Fruit fly (Drosophila melanogaster) whole organism, adult: ENCODE results near the gene CG5151.

ENCODE experiments used
- CG11617 ChIP-seq: fragments of 200-800 bp; sonication (Bioruptor generic); optimal IDR thresholded peaks from 2 replicates; lab custom pipeline; 2017; ENCODE audit warnings: mild to moderate bottlenecking, missing biosample characterization, missing genetic modification reagents, missing genetic modification characterization
- CG12768 ChIP-seq: fragments of 200-800 bp; sonication (Bioruptor generic); optimal IDR thresholded peaks from 2 replicates; lab custom pipeline; 2017; ENCODE audit warnings: missing biosample characterization, missing genetic modification characterization, mild to moderate bottlenecking, moderate library complexity, missing genetic modification reagents
- CG14711 ChIP-seq: fragments of 200-800 bp; sonication (Bioruptor generic); optimal IDR thresholded peaks from 2 replicates; lab custom pipeline; 2018; ENCODE audit warnings: missing biosample characterization, mild to moderate bottlenecking, missing genetic modification characterization, moderate library complexity
- CG1620 ChIP-seq: fragments of 200-800 bp; sonication (Bioruptor generic); optimal IDR thresholded peaks from 2 replicates; lab custom pipeline; 2016; ENCODE audit warnings: missing biosample characterization, missing genetic modification characterization
- CG33017 ChIP-seq: fragments of 200-800 bp; sonication (Bioruptor generic); optimal IDR thresholded peaks from 2 replicates; lab custom pipeline; 2018; ENCODE audit warnings: missing biosample characterization, mild to moderate bottlenecking, missing genetic modification characterization, moderate library complexity
- CG5204 ChIP-seq: fragments of 200-800 bp; sonication (Bioruptor generic); optimal IDR thresholded peaks from 2 replicates; lab custom pipeline; 2016; ENCODE audit warnings: missing biosample characterization, missing genetic modification characterization
- CG7045 ChIP-seq: fragments of 200-800 bp; sonication (Bioruptor generic); optimal IDR thresholded peaks from 2 replicates; lab custom pipeline; 2017; ENCODE audit warnings: missing biosample characterization, mild to moderate bottlenecking, missing genetic modification characterization
- CG7101 ChIP-seq: fragments of 200-800 bp; sonication (Bioruptor generic); optimal IDR thresholded peaks from 2 replicates; lab custom pipeline; 2018; ENCODE audit warnings: missing biosample characterization, mild to moderate bottlenecking, missing genetic modification characterization, moderate library complexity
- Clk ChIP-seq: fragments of 200-800 bp; sonication (Bioruptor generic); optimal IDR thresholded peaks from 2 replicates; lab custom pipeline; 2017; ENCODE audit warnings: missing biosample characterization, missing genetic modification characterization
- Crg-1 ChIP-seq: fragments of 200-800 bp; sonication (Bioruptor generic); optimal IDR thresholded peaks from 2 replicates; lab custom pipeline; 2016; ENCODE audit warnings: missing biosample characterization, missing genetic modification characterization
- Hr96 ChIP-seq: fragments of 200-800 bp; sonication (Bioruptor generic); optimal IDR thresholded peaks from 2 replicates; lab custom pipeline; 2016; ENCODE audit warnings: missing biosample characterization, missing genetic modification characterization
- Mnt ChIP-seq: fragments of 200-800 bp; sonication (Bioruptor generic); optimal IDR thresholded peaks from 2 replicates; lab custom pipeline; 2016; ENCODE audit warnings: missing biosample characterization, mild to moderate bottlenecking, missing genetic modification characterization
- bab1 ChIP-seq: fragments of 200-800 bp; sonication (Bioruptor generic); optimal IDR thresholded peaks from 3 replicates; lab custom pipeline; 2019; ENCODE audit warnings: missing biosample characterization, mild to moderate bottlenecking, missing genetic modification characterization, moderate library complexity
- cic ChIP-seq: fragments of 200-800 bp; sonication (Bioruptor generic); optimal IDR thresholded peaks from 2 replicates; lab custom pipeline; 2017; ENCODE audit warnings: missing biosample characterization, mild to moderate bottlenecking, missing genetic modification characterization, moderate library complexity
- cnc ChIP-seq, 2 experiments: fragments of >200 bp; optimal IDR thresholded peaks; 2 replicates each; lab custom pipeline; 2017
- kay ChIP-seq: fragments of 200-800 bp; sonication (Bioruptor generic); peaks from one replicate; lab custom pipeline; 2016; ENCODE audit warnings: missing biosample characterization, missing genetic modification characterization, borderline replicate concordance
- ovo ChIP-seq: fragments of 200-800 bp; sonication (Bioruptor generic); optimal IDR thresholded peaks from 2 replicates; lab custom pipeline; 2016; ENCODE audit warnings: missing biosample characterization, missing genetic modification characterization
- pad ChIP-seq: fragments of 200-800 bp; sonication (Bioruptor generic); optimal IDR thresholded peaks from 3 replicates; lab custom pipeline; 2017; ENCODE audit warnings: missing biosample characterization, missing genetic modification characterization, mild to moderate bottlenecking, moderate library complexity, missing genetic modification reagents
- tj ChIP-seq: fragments of 200-800 bp; sonication (Bioruptor generic); optimal IDR thresholded peaks from 3 replicates; lab custom pipeline; 2017; ENCODE audit warnings: missing biosample characterization, mild to moderate bottlenecking, missing genetic modification characterization, moderate library complexity
- toe ChIP-seq: fragments of 200-800 bp; sonication (Bioruptor generic); optimal IDR thresholded peaks from 2 replicates; lab custom pipeline; 2016; ENCODE audit warnings: missing biosample characterization, missing genetic modification characterization

The CG5151 gene

DNA sequence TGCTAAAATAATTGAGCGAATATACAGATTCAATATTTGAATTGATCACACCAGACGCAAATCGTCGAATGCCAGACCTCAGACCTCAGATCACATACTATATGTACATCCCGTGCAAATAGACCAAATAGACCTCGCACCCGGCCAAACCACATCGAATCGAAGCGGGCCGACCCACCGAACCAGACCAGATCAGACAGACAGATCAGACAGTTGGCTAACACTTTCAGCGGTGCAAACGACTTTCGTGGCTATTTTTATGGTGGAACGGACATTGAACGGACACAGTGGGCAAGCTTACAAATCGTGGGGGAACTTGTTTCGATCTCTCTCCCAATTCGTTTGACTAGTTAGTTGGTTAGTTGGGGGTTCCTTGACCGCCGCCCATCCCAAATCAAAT is 12.8 kb downstream of the CG5151 start:
- TF ChIP-seq kay (GFP tag; lab: Kevin White, UChicago) (no peak), cic (GFP tag; lab: Kevin White, UChicago) (no peak), cnc (optimal IDR thresholded peaks at IDR 0.05; lab: Kevin White, UChicago) (no peak), Mnt (no peak), CG1620 (GFP tag; lab: Kevin White, UChicago) (no peak), tj (GFP tag; lab: Kevin White, UChicago) (no peak), CG7101 (tag; lab: Kevin White, UChicago) (no peak), CG5204 (GFP tag; lab: Kevin White, UChicago) (no peak)

DNA sequence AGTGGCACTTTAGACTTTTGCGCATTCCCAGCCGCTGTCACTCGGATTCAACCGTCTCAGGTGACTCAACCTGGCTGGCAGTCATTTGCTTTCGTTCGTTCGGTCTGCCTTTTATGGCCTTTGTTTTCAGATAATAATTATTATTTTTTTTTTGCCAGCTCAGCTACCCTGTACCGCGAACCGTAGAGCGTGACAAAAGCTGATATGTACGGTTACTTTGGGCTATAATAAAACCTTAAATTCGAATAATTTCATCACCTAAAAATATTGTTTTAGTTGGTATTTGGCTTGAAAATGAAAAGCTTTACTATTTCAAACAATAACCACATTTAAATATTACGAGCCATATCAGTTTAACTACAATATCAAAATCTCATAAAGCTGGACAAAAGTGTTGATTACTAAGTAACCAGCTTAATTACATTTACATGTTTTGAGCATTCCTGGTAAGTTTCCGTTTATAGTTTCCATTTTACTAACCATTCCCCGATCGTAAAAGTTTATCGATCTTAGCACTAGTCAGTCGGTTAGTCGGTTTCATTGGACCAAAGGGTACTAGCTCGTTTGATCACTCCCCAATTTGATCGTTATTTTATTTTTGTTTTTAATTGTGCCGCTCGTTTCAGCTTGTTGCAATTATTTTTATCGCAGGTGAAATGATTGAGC is 13.5 kb downstream of the CG5151 start:
- TF ChIP-seq CG7045 (GFP tag; lab: Kevin White, UChicago) = no peak
- TF ChIP-seq CG33017 (tag; lab: Kevin White, UChicago) = no peak
- TF ChIP-seq ovo (GFP tag; lab: Kevin White, UChicago) = no peak
- peak; percentile 0 for TF ChIP-seq Hr96 (GFP tag; lab: Kevin White, UChicago)
- TF ChIP-seq CG11617 = no peak
- no peak for TF ChIP-seq pad (GFP tag; lab: Kevin White, UChicago)
- peak; percentile 16 for TF ChIP-seq CG5204 (GFP tag; lab: Kevin White, UChicago)
- no peak for TF ChIP-seq cic (GFP tag; lab: Kevin White, UChicago)
- peak; percentile 35 for TF ChIP-seq toe (GFP tag; lab: Kevin White, UChicago)
- TF ChIP-seq Crg-1 (GFP tag; lab: Kevin White, UChicago) = no peak
- no peak for TF ChIP-seq Clk (GFP tag; lab: Kevin White, UChicago)
- peak; percentile 16 for TF ChIP-seq CG12768 (GFP tag; lab: Kevin White, UChicago)
- TF ChIP-seq tj (GFP tag; lab: Kevin White, UChicago) = peak; percentile 73
- TF ChIP-seq Mnt = no peak
- no peak for TF ChIP-seq cnc (optimal IDR thresholded peaks at IDR 0.05; lab: Kevin White, UChicago)
- no peak for TF ChIP-seq bab1
- no peak for TF ChIP-seq CG7101 (tag; lab: Kevin White, UChicago)
- TF ChIP-seq CG1620 (GFP tag; lab: Kevin White, UChicago) = no peak
- no peak for TF ChIP-seq CG14711 (tag; lab: Kevin White, UChicago)
- TF ChIP-seq kay (GFP tag; lab: Kevin White, UChicago) = peak; percentile 98

dm6 chr3L:16150161-16150538 is 14.4 kb downstream of the CG5151 start:
- peak; percentile 85 for TF ChIP-seq kay (GFP tag; lab: Kevin White, UChicago)
- peak; percentile 42 for TF ChIP-seq cic (GFP tag; lab: Kevin White, UChicago)
- TF ChIP-seq CG11617 = no peak
- peak in 1 of 2 experiments; percentile 6 for TF ChIP-seq cnc (optimal IDR thresholded peaks at IDR 0.05; lab: Kevin White, UChicago)
- TF ChIP-seq toe (GFP tag; lab: Kevin White, UChicago) = peak; percentile 21
- no peak for TF ChIP-seq pad (GFP tag; lab: Kevin White, UChicago)

dm6 chr3L:16149418-16150160 is 14.9 kb downstream of the CG5151 start:
- TF ChIP-seq cnc (optimal IDR thresholded peaks at IDR 0.05; lab: Kevin White, UChicago) (no peak), CG7045 (GFP tag; lab: Kevin White, UChicago) (peak; percentile 25), CG7101 (tag; lab: Kevin White, UChicago) (peak; percentile 46), tj (GFP tag; lab: Kevin White, UChicago) (peak; percentile 13), Clk (GFP tag; lab: Kevin White, UChicago) (no peak), ovo (GFP tag; lab: Kevin White, UChicago) (peak; percentile 11), kay (GFP tag; lab: Kevin White, UChicago) (peak; percentile 9), CG33017 (tag; lab: Kevin White, UChicago) (peak; percentile 59), CG5204 (GFP tag; lab: Kevin White, UChicago) (peak; percentile 50), Mnt (peak; percentile 85), cic (GFP tag; lab: Kevin White, UChicago) (peak; percentile 83), CG12768 (GFP tag; lab: Kevin White, UChicago) (peak; percentile 88), Hr96 (GFP tag; lab: Kevin White, UChicago) (peak; percentile 45), CG11617 (peak; percentile 51), toe (GFP tag; lab: Kevin White, UChicago) (no peak), pad (GFP tag; lab: Kevin White, UChicago) (peak; percentile 6), Crg-1 (GFP tag; lab: Kevin White, UChicago) (no peak)

dm6 chr3L:16147819-16148236 is 16.7 kb downstream of the CG5151 start:
- peak; percentile 43 for TF ChIP-seq tj (GFP tag; lab: Kevin White, UChicago)
- TF ChIP-seq CG14711 (tag; lab: Kevin White, UChicago) = no peak
- TF ChIP-seq CG5204 (GFP tag; lab: Kevin White, UChicago) = no peak
- TF ChIP-seq cnc (optimal IDR thresholded peaks at IDR 0.05; lab: Kevin White, UChicago) = no peak
- TF ChIP-seq ovo (GFP tag; lab: Kevin White, UChicago) = no peak
- TF ChIP-seq toe (GFP tag; lab: Kevin White, UChicago) = no peak
- TF ChIP-seq CG33017 (tag; lab: Kevin White, UChicago) = no peak
- no peak for TF ChIP-seq Crg-1 (GFP tag; lab: Kevin White, UChicago)
- TF ChIP-seq CG11617 = peak; percentile 26
- TF ChIP-seq CG1620 (GFP tag; lab: Kevin White, UChicago) = no peak
- TF ChIP-seq CG12768 (GFP tag; lab: Kevin White, UChicago) = no peak
- TF ChIP-seq cic (GFP tag; lab: Kevin White, UChicago) = no peak
- no peak for TF ChIP-seq Hr96 (GFP tag; lab: Kevin White, UChicago)
- TF ChIP-seq Clk (GFP tag; lab: Kevin White, UChicago) = peak; percentile 37
- peak; percentile 7 for TF ChIP-seq pad (GFP tag; lab: Kevin White, UChicago)
- TF ChIP-seq bab1 = no peak
- no peak for TF ChIP-seq CG7101 (tag; lab: Kevin White, UChicago)
- TF ChIP-seq kay (GFP tag; lab: Kevin White, UChicago) = no peak
- no peak for TF ChIP-seq Mnt
- TF ChIP-seq CG7045 (GFP tag; lab: Kevin White, UChicago) = peak; percentile 37
